Worm (Caenorhabditis elegans) whole organism, mixed stage, embryonic: ENCODE results near the gene tin-9.1.
A peak's percentile ranks its signal among the peaks of the same experiment; 100 is the strongest.

Experiments
- bed-3 ChIP-seq: fragments of 200-800 bp; sonication (Bioruptor generic); optimal IDR thresholded peaks from 3 replicates; lab custom pipeline; 2018; ENCODE audit warnings: mild to moderate bottlenecking, missing genetic modification characterization, moderate library complexity, missing compliant biosample characterization
- blmp-1 ChIP-seq: fragments of 150-350 bp; optimal IDR thresholded peaks from 2 replicates; lab custom pipeline; 2014; ENCODE audit warnings: missing biosample characterization, missing genetic modification characterization
- ceh-39 ChIP-seq: fragments of 150-350 bp; optimal IDR thresholded peaks from 2 replicates; lab custom pipeline; 2014; ENCODE audit warnings: missing biosample characterization, missing genetic modification characterization
- ceh-43 ChIP-seq: fragments of 200-800 bp; sonication (Bioruptor generic); optimal IDR thresholded peaks from 2 replicates; lab custom pipeline; 2018; ENCODE audit warnings: mild to moderate bottlenecking, missing genetic modification characterization, moderate library complexity, missing compliant biosample characterization
- ceh-83 ChIP-seq: fragments of 200-800 bp; sonication (Bioruptor generic); optimal IDR thresholded peaks from 2 replicates; lab custom pipeline; 2018; ENCODE audit warnings: mild to moderate bottlenecking, missing genetic modification characterization, missing compliant biosample characterization
- cnd-1 ChIP-seq: fragments of 200-800 bp; sonication (Bioruptor generic); optimal IDR thresholded peaks from 2 replicates; lab custom pipeline; 2018; ENCODE audit warnings: mild to moderate bottlenecking, missing genetic modification characterization, missing compliant biosample characterization
- drap-1 ChIP-seq: fragments of 200-800 bp; sonication (Bioruptor generic); optimal IDR thresholded peaks from 3 replicates; lab custom pipeline; 2018; ENCODE audit warnings: mild to moderate bottlenecking, missing genetic modification characterization, missing compliant biosample characterization
- elt-1 ChIP-seq: sonication (generic microtip); optimal IDR thresholded peaks from 2 replicates; lab custom pipeline; 2017; ENCODE audit warnings: missing genetic modification characterization, mild to moderate bottlenecking, missing compliant biosample characterization, antibody characterized with exemption, moderate library complexity, borderline replicate concordance; ENCODE audit not compliant: insufficient read depth
- elt-3 ChIP-seq: fragments of 150-350 bp; optimal IDR thresholded peaks from 2 replicates; lab custom pipeline; 2014; ENCODE audit warnings: missing biosample characterization, missing genetic modification characterization
- flh-1 ChIP-seq: fragments of 200-800 bp; sonication (Bioruptor generic); optimal IDR thresholded peaks from 2 replicates; lab custom pipeline; 2018; ENCODE audit warnings: mild to moderate bottlenecking, missing genetic modification characterization, moderate library complexity, missing compliant biosample characterization
- ham-2 ChIP-seq: fragments of 200-800 bp; sonication (Bioruptor generic); optimal IDR thresholded peaks from 2 replicates; lab custom pipeline; 2018; ENCODE audit warnings: mild to moderate bottlenecking, missing genetic modification characterization, missing compliant biosample characterization
- lin-32 ChIP-seq: fragments of 200-800 bp; sonication (Bioruptor generic); optimal IDR thresholded peaks from 2 replicates; lab custom pipeline; 2018; ENCODE audit warnings: mild to moderate bottlenecking, missing genetic modification characterization, missing compliant biosample characterization
- lsy-2 ChIP-seq: fragments of 150-350 bp; optimal IDR thresholded peaks from 2 replicates; lab custom pipeline; 2014; ENCODE audit warnings: missing biosample characterization, missing genetic modification characterization
- mep-1 ChIP-seq: fragments of 150-350 bp; optimal IDR thresholded peaks from 2 replicates; lab custom pipeline; 2017; ENCODE audit warnings: missing biosample characterization, missing genetic modification reagents, missing genetic modification characterization, inconsistent platforms
- mls-2 ChIP-seq: sonication (generic microtip); optimal IDR thresholded peaks from 2 replicates; lab custom pipeline; 2016; ENCODE audit warnings: mild to moderate bottlenecking, missing genetic modification characterization, moderate library complexity, missing compliant biosample characterization
- nhr-2 ChIP-seq: fragments of 150-350 bp; optimal IDR thresholded peaks from 2 replicates; lab custom pipeline; 2014; ENCODE audit warnings: missing biosample characterization, missing genetic modification characterization
- nhr-237 ChIP-seq: fragments of 150-350 bp; optimal IDR thresholded peaks from 2 replicates; lab custom pipeline; 2014; ENCODE audit warnings: missing biosample characterization, missing genetic modification characterization
- nhr-76 ChIP-seq: sonication (generic microtip); optimal IDR thresholded peaks from 2 replicates; lab custom pipeline; 2017; ENCODE audit warnings: missing biosample characterization, missing genetic modification characterization
- pha-4 ChIP-seq: fragments of 150-350 bp; optimal IDR thresholded peaks from 2 replicates; lab custom pipeline; 2018; ENCODE audit warnings: missing biosample characterization, missing genetic modification reagents, missing genetic modification characterization
- snpc-4 ChIP-seq: fragments of 150-350 bp; optimal IDR thresholded peaks from 2 replicates; lab custom pipeline; 2014; ENCODE audit warnings: missing biosample characterization, missing genetic modification characterization
- sptf-1 ChIP-seq: sonication (generic microtip); optimal IDR thresholded peaks from 2 replicates; lab custom pipeline; 2017; ENCODE audit warnings: mild to moderate bottlenecking, missing genetic modification characterization, moderate library complexity, missing compliant biosample characterization
- unc-120 ChIP-seq: sonication (generic microtip); optimal IDR thresholded peaks from 2 replicates; lab custom pipeline; 2017; ENCODE audit warnings: missing genetic modification characterization, missing compliant biosample characterization; ENCODE audit not compliant: poor library complexity, severe bottlenecking
- unc-39 ChIP-seq: fragments of 150-350 bp; optimal IDR thresholded peaks from 2 replicates; lab custom pipeline; 2014; ENCODE audit warnings: missing biosample characterization, missing genetic modification characterization
- unc-62 ChIP-seq: fragments of 150-350 bp; optimal IDR thresholded peaks from 2 replicates; lab custom pipeline; 2014; ENCODE audit warnings: missing biosample characterization, missing genetic modification reagents, missing genetic modification characterization
- zip-8 ChIP-seq: fragments of 150-350 bp; optimal IDR thresholded peaks from 2 replicates; lab custom pipeline; 2014; ENCODE audit warnings: missing biosample characterization, missing genetic modification characterization
- ztf-11 ChIP-seq: fragments of 150-350 bp; optimal IDR thresholded peaks from 2 replicates; lab custom pipeline; 2014; ENCODE audit warnings: missing biosample characterization, missing genetic modification characterization

tin-9.1 gene

DNA sequence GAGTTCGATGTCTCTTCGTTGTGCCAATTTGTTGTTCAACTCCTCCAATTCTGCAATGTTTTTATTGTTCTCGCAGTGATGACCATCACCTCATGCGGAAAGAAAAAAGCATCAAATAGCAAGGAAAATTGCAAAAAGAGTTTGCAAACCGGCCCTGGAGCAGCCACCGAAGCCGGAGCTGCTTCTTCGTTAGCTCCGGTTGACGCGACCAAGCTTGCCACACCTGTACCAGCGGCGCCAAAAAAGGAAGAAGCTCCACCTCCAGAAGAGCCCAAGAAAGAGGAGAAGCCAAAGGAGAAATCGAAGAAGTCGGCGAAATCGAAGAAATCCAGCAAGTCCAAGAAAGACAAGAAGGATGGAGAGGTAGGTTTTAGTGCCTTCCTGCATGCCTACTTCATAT lies 34.2 kb downstream of the tin-9.1 start:
- no peak for TF ChIP-seq sptf-1

DNA sequence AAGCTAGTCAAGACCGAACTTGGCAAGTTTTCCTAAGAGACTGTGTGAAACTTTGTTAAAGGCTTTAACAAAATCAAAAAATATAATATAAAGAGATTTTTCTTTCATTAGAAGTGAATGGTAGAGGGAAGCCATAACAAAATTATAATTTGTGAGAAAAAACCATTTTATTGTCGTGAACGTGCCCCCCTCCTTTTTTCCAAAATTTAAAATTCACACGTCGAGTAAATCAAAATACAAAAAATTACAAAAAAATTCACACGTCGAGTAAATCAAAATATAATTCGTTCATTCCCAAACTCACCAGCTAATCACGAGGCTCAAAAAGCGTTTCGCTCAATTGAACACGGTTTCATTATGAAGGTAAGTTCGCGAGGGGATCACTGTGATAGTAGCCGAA lies 34.9 kb downstream of the tin-9.1 start, which contains the start of gene C25A8.2:
TSS of gene C25A8.2 (plus strand) at position 301 of the 400 bp plus-strand sequence.
- TF ChIP-seq zip-8 (tag; lab: Kevin White, UChicago): no peak
- TF ChIP-seq mep-1: no peak
- TF ChIP-seq snpc-4: no peak
- TF ChIP-seq mls-2: no peak

DNA sequence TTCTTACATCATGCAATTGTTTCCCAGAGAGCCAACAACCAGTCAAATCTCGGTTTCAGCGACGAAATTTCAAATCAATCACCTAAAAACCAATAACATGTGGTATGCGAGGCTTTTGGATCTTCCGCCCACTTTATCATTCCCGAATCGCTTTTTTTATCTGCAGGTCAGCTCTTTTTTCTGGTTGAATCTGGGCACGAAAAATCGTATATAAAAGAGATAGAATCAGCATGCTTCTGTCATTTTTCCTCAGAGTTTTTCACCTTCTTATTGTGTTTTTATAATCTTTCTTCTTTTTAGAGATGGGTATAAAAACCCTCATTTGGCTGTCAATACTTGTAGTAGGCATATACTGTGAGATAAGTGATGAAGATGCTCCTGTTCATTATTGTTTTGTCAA lies 41.1 kb downstream of the tin-9.1 start, which contains the start of gene cht-3:
TSS of gene cht-3 (plus strand) at position 301 of the 400 bp plus-strand sequence.
- TF ChIP-seq unc-39 (tag; lab: Kevin White, UChicago): no peak
- no peak for TF ChIP-seq ztf-11 (tag; lab: Kevin White, UChicago)
- TF ChIP-seq bed-3 (GFP tag; lab: Kevin White, UChicago): no peak
- TF ChIP-seq nhr-76: no peak
- no peak for TF ChIP-seq elt-1 (tag; lab: Kevin White, UChicago)
- no peak for TF ChIP-seq ceh-43 (GFP tag; lab: Kevin White, UChicago)
- no peak for TF ChIP-seq nhr-237 (tag; lab: Kevin White, UChicago)
- no peak for TF ChIP-seq ham-2 (GFP tag; lab: Kevin White, UChicago)
- TF ChIP-seq blmp-1 (tag; lab: Kevin White, UChicago): no peak
- no peak for TF ChIP-seq unc-62 (GFP tag; lab: Kevin White, UChicago)
- no peak for TF ChIP-seq lsy-2
- no peak for TF ChIP-seq unc-120 (tag; lab: Kevin White, UChicago)
- no peak for TF ChIP-seq drap-1
- TF ChIP-seq elt-3 (tag; lab: Kevin White, UChicago): no peak
- TF ChIP-seq pha-4: no peak
- no peak for TF ChIP-seq sptf-1
- TF ChIP-seq ceh-83: no peak
- TF ChIP-seq flh-1 (GFP tag; lab: Kevin White, UChicago): no peak
- no peak for TF ChIP-seq mep-1

DNA sequence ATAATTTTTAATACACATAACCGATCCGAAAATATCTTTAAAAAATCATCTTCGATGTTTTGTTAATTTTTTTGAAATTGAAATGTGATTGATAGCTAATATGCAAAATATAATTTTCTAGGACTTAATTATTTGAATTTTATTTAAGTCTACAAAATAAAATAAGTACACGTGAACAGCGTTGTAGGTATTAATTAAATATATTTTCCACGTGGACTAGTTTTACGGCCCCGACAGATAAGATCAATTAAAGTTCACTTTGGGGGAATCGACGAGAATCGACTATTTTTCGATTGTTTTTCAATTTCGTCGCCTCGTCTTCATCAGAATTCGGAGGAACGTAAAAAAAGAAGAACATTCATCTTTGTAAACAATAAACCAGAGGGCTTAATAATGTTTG lies 45.2 kb downstream of the tin-9.1 start, which contains the start of gene C25A8.5:
TSS of gene C25A8.5 (plus strand) at position 301 of the 400 bp plus-strand sequence.
- TF ChIP-seq nhr-2 (tag; lab: Kevin White, UChicago) (no peak), ceh-39 (no peak)

DNA sequence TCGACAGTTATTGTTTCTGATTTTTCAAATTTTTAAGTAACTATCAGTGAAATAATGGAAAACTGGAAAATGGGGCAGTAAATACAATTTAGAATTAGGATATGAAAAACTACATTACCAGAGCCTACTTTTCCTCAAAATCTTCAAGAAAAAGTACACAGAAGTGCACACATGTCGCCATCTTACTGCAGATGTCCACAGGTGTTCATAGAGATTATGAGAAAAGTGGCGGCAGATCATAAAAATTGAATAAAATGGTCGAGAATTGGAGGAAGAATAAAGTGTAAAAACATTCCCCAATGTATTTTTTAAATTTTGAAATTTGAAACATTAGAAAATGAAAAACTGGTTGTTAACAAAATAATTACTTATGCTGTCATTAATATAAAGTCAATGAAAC lies 46.5 kb downstream of the tin-9.1 start:
- TF ChIP-seq lin-32 (GFP tag; lab: Kevin White, UChicago) (peak; percentile 91), cnd-1 (tag; lab: Kevin White, UChicago) (no peak)
